Worm (Caenorhabditis elegans) whole organism, L1 larva: ENCODE measurements around the gene btbd-10.

Source experiments
- C34B4.2 ChIP-seq: sonication (generic microtip); optimal IDR thresholded peaks from 2 replicates; lab custom pipeline; 2017; ENCODE audit warnings: mild to moderate bottlenecking, missing genetic modification characterization, missing compliant biosample characterization
- F16B12.6 ChIP-seq: fragments of 150-350 bp; optimal IDR thresholded peaks from 2 replicates; lab custom pipeline; 2014; ENCODE audit warnings: missing biosample characterization, missing genetic modification characterization
- aha-1 ChIP-seq: fragments of 150-350 bp; optimal IDR thresholded peaks from 2 replicates; lab custom pipeline; 2014; ENCODE audit warnings: missing biosample characterization, missing genetic modification characterization
- ama-1 ChIP-seq: fragments of 150-350 bp; optimal IDR thresholded peaks from 2 replicates; lab custom pipeline; 2014
- blmp-1 ChIP-seq: fragments of 150-350 bp; optimal IDR thresholded peaks from 2 replicates; lab custom pipeline; 2014; ENCODE audit warnings: missing biosample characterization, missing genetic modification characterization
- ceh-82 ChIP-seq, 3 experiments: fragments of 150-350 bp in 1 of 3; sonication (generic microtip) in 2 of 3; optimal IDR thresholded peaks; 2 replicates each; lab custom pipeline; 2014 to 2017; ENCODE audit warnings: missing biosample characterization in 3 of 3, missing genetic modification characterization in 3 of 3
- ceh-88 ChIP-seq: fragments of 200-800 bp; sonication (Bioruptor generic); IDR thresholded peaks from 2 replicates; pipeline ENCODE4 v1.3.6; 2022; ENCODE audit warnings: missing genetic modification characterization, missing compliant biosample characterization
- ceh-90 ChIP-seq: sonication (generic microtip); optimal IDR thresholded peaks from 2 replicates; lab custom pipeline; 2016; ENCODE audit warnings: missing genetic modification characterization, missing compliant biosample characterization
- ces-1 ChIP-seq: fragments of 150-350 bp; optimal IDR thresholded peaks from 2 replicates; lab custom pipeline; 2014; ENCODE audit warnings: missing biosample characterization, missing genetic modification reagents, missing genetic modification characterization
- dpl-1 ChIP-seq, 3 experiments: fragments of 150-350 bp in 2 of 3; sonication (generic microtip) in 1 of 3; optimal IDR thresholded peaks; 2 replicates each; lab custom pipeline; 2014 to 2017; ENCODE audit warnings: missing biosample characterization in 3 of 3, missing genetic modification characterization in 3 of 3, missing genetic modification reagents in 3 of 3
- dsc-1 ChIP-seq: sonication (generic microtip); optimal IDR thresholded peaks from 2 replicates; lab custom pipeline; 2016; ENCODE audit warnings: mild to moderate bottlenecking, missing genetic modification characterization, missing compliant biosample characterization
- efl-1 ChIP-seq, 4 experiments: fragments of 150-350 bp; optimal IDR thresholded peaks in 3 of 4; peaks in 1 of 4; 1 replicate in 1 of 4; 2 replicates in 3 of 4; lab custom pipeline; 2014; ENCODE audit warnings: missing biosample characterization in 2 of 4, missing genetic modification characterization in 2 of 4, missing genetic modification reagents in 2 of 4
- elt-3 ChIP-seq, 6 experiments: fragments of 150-350 bp in 1 of 6; sonication (generic microtip); optimal IDR thresholded peaks; 2 replicates each; lab custom pipeline; 2017 to 2018; ENCODE audit warnings: missing biosample characterization in 6 of 6, missing genetic modification characterization in 6 of 6, inconsistent platforms in 1 of 6
- ets-5 ChIP-seq: fragments of 200-800 bp; sonication (Bioruptor generic); IDR thresholded peaks from 2 replicates; pipeline ENCODE4 v1.3.6; 2022; ENCODE audit warnings: missing genetic modification characterization, missing compliant biosample characterization
- fkh-10 ChIP-seq: sonication (generic microtip); optimal IDR thresholded peaks from 2 replicates; lab custom pipeline; 2017; ENCODE audit warnings: missing biosample characterization, missing genetic modification reagents, missing genetic modification characterization
- fkh-4 ChIP-seq: sonication (generic microtip); optimal IDR thresholded peaks from 2 replicates; lab custom pipeline; 2016; ENCODE audit warnings: missing compliant biosample characterization, missing genetic modification characterization, borderline replicate concordance
- fkh-8 ChIP-seq: sonication (generic microtip); optimal IDR thresholded peaks from 2 replicates; lab custom pipeline; 2016; ENCODE audit warnings: mild to moderate bottlenecking, missing genetic modification characterization, missing compliant biosample characterization
- fos-1 ChIP-seq: fragments of 150-350 bp; optimal IDR thresholded peaks from 2 replicates; lab custom pipeline; 2014; ENCODE audit warnings: missing biosample characterization, missing genetic modification characterization
- hlh-17 ChIP-seq: fragments of 200-800 bp; sonication (Bioruptor generic); optimal IDR thresholded peaks from 2 replicates; lab custom pipeline; 2018; ENCODE audit warnings: missing genetic modification characterization, mild to moderate bottlenecking, missing compliant biosample characterization, moderate library complexity, borderline replicate concordance
- irx-1 ChIP-seq: sonication (generic microtip); optimal IDR thresholded peaks from 2 replicates; lab custom pipeline; 2016; ENCODE audit warnings: missing genetic modification characterization, missing compliant biosample characterization
- isw-1 ChIP-seq: fragments of 200-800 bp; sonication (Bioruptor generic); IDR thresholded peaks from 2 replicates; pipeline ENCODE4 v1.3.6; 2022; ENCODE audit warnings: missing genetic modification characterization, missing compliant biosample characterization
- jun-1 ChIP-seq: fragments of 150-350 bp; optimal IDR thresholded peaks from 2 replicates; lab custom pipeline; 2014; ENCODE audit warnings: missing biosample characterization, missing genetic modification reagents, missing genetic modification characterization
- lin-13 ChIP-seq: fragments of 150-350 bp; optimal IDR thresholded peaks from 2 replicates; lab custom pipeline; 2014; ENCODE audit warnings: missing biosample characterization, missing genetic modification reagents, missing genetic modification characterization
- lin-14 ChIP-seq: fragments of 200-800 bp; sonication (Bioruptor generic); optimal IDR thresholded peaks from 2 replicates; lab custom pipeline; 2018; ENCODE audit warnings: mild to moderate bottlenecking, missing genetic modification characterization, moderate library complexity, missing compliant biosample characterization
- lin-15B ChIP-seq: fragments of 150-350 bp; sonication (generic microtip); optimal IDR thresholded peaks from 3 replicates; lab custom pipeline; 2014; ENCODE audit warnings: missing biosample characterization, missing genetic modification characterization
- lin-35 ChIP-seq, 2 experiments: fragments of 150-350 bp; optimal IDR thresholded peaks; 2 replicates each; lab custom pipeline; 2014; ENCODE audit warnings: missing biosample characterization in 2 of 2, missing genetic modification characterization in 2 of 2, missing genetic modification reagents in 2 of 2
- lin-39 ChIP-seq: fragments of 150-350 bp; optimal IDR thresholded peaks from 2 replicates; lab custom pipeline; 2014; ENCODE audit warnings: missing biosample characterization, missing genetic modification reagents, missing genetic modification characterization
- lsy-2 ChIP-seq, 2 experiments: fragments of 150-350 bp; optimal IDR thresholded peaks; 2 replicates each; lab custom pipeline; 2014; ENCODE audit warnings: missing biosample characterization in 2 of 2, missing genetic modification characterization in 2 of 2
- mep-1 ChIP-seq: fragments of 150-350 bp; optimal IDR thresholded peaks from 2 replicates; lab custom pipeline; 2014; ENCODE audit warnings: missing biosample characterization, missing genetic modification characterization
- nhr-19 ChIP-seq: fragments of 200-800 bp; sonication (Bioruptor generic); conservative IDR thresholded peaks from 2 replicates; pipeline ENCODE4 v1.3.6; 2022; ENCODE audit warnings: missing genetic modification characterization, missing compliant biosample characterization
- nhr-20 ChIP-seq: sonication (generic microtip); optimal IDR thresholded peaks from 2 replicates; lab custom pipeline; 2016; ENCODE audit warnings: mild to moderate bottlenecking, missing genetic modification characterization, missing compliant biosample characterization
- nhr-28 ChIP-seq: fragments of 150-350 bp; optimal IDR thresholded peaks from 2 replicates; lab custom pipeline; 2014; ENCODE audit warnings: missing biosample characterization, missing genetic modification characterization
- nhr-47 ChIP-seq: sonication (generic microtip); optimal IDR thresholded peaks from 2 replicates; lab custom pipeline; 2016; ENCODE audit warnings: mild to moderate bottlenecking, missing genetic modification characterization, moderate library complexity, missing compliant biosample characterization
- nhr-71 ChIP-seq: sonication (generic microtip); optimal IDR thresholded peaks from 2 replicates; lab custom pipeline; 2016; ENCODE audit warnings: mild to moderate bottlenecking, missing genetic modification characterization, moderate library complexity, missing compliant biosample characterization
- nhr-76 ChIP-seq: sonication (generic microtip); optimal IDR thresholded peaks from 2 replicates; lab custom pipeline; 2017; ENCODE audit warnings: missing biosample characterization, missing genetic modification characterization
- nhr-77 ChIP-seq: fragments of 150-350 bp; optimal IDR thresholded peaks from 2 replicates; lab custom pipeline; 2014; ENCODE audit warnings: missing biosample characterization, missing genetic modification characterization
- nhr-84 ChIP-seq: sonication (generic microtip); optimal IDR thresholded peaks from 2 replicates; lab custom pipeline; 2017; ENCODE audit warnings: missing biosample characterization, missing genetic modification characterization
- nhr-90 ChIP-seq: sonication (generic microtip); optimal IDR thresholded peaks from 2 replicates; lab custom pipeline; 2016; ENCODE audit warnings: mild to moderate bottlenecking, missing genetic modification characterization, missing compliant biosample characterization; ENCODE audit not compliant: poor library complexity
- pag-3 ChIP-seq: sonication (generic microtip); optimal IDR thresholded peaks from 2 replicates; lab custom pipeline; 2017; ENCODE audit warnings: missing genetic modification characterization, mild to moderate bottlenecking, missing compliant biosample characterization, antibody characterized with exemption, borderline replicate concordance; ENCODE audit not compliant: insufficient read depth
- pqm-1 ChIP-seq: sonication (generic microtip); optimal IDR thresholded peaks from 3 replicates; lab custom pipeline; 2017; ENCODE audit warnings: missing biosample characterization, missing genetic modification characterization
- rnt-1 ChIP-seq: sonication (generic microtip); optimal IDR thresholded peaks from 2 replicates; lab custom pipeline; 2016; ENCODE audit warnings: mild to moderate bottlenecking, missing genetic modification characterization, moderate library complexity, missing compliant biosample characterization
- skn-1 ChIP-seq: fragments of 150-350 bp; optimal IDR thresholded peaks from 2 replicates; lab custom pipeline; 2014; ENCODE audit warnings: missing biosample characterization, missing genetic modification characterization
- snu-23 ChIP-seq: sonication (generic microtip); optimal IDR thresholded peaks from 2 replicates; lab custom pipeline; 2016; ENCODE audit warnings: missing genetic modification characterization, missing compliant biosample characterization
- sptf-1 ChIP-seq: fragments of 150-350 bp; optimal IDR thresholded peaks from 2 replicates; lab custom pipeline; 2014; ENCODE audit warnings: missing biosample characterization, missing genetic modification characterization
- sup-37 ChIP-seq: fragments of 200-800 bp; sonication (Bioruptor generic); optimal IDR thresholded peaks from 2 replicates; lab custom pipeline; 2018; ENCODE audit warnings: mild to moderate bottlenecking, missing genetic modification characterization, missing compliant biosample characterization
- tbx-2 ChIP-seq: sonication (generic microtip); optimal IDR thresholded peaks from 2 replicates; lab custom pipeline; 2016; ENCODE audit warnings: missing genetic modification characterization, missing compliant biosample characterization
- tlp-1 ChIP-seq: fragments of 150-350 bp; optimal IDR thresholded peaks from 2 replicates; lab custom pipeline; 2014; ENCODE audit warnings: missing biosample characterization, missing genetic modification characterization
- unc-130 ChIP-seq: fragments of 150-350 bp; optimal IDR thresholded peaks from 2 replicates; lab custom pipeline; 2017; ENCODE audit warnings: missing biosample characterization, missing genetic modification characterization, inconsistent platforms
- unc-30 ChIP-seq: sonication (generic microtip); optimal IDR thresholded peaks from 2 replicates; lab custom pipeline; 2017; ENCODE audit warnings: missing biosample characterization, missing genetic modification characterization
- unc-62 ChIP-seq: fragments of 150-350 bp; optimal IDR thresholded peaks from 2 replicates; lab custom pipeline; 2014; ENCODE audit warnings: missing biosample characterization, missing genetic modification reagents, missing genetic modification characterization
- unc-86 ChIP-seq: sonication (generic microtip); optimal IDR thresholded peaks from 2 replicates; lab custom pipeline; 2016; ENCODE audit warnings: missing genetic modification characterization, missing compliant biosample characterization

Gene btbd-10

ce11 chrII:4905883-4906282, 1.1 kb downstream of the btbd-10 start:
- TF ChIP-seq fkh-4 (tag; lab: Kevin White, UChicago) (peak; percentile 77), lin-13 (GFP tag; lab: Kevin White, UChicago) (no peak), dsc-1 (peak; percentile 92)

- TF ChIP-seq sup-37 (no peak), nhr-77 (tag; lab: Kevin White, UChicago) (no peak), nhr-71 (tag; lab: Kevin White, UChicago) (peak; percentile 45), hlh-17 (GFP tag; lab: Kevin White, UChicago) (no peak), unc-30 (tag; lab: Kevin White, UChicago) (no peak), lin-15B (tag; lab: Kevin White, UChicago) (no peak), rnt-1 (tag; lab: Kevin White, UChicago) (peak; percentile 42), nhr-19 (no peak), pqm-1 (tag; lab: Kevin White, UChicago) (no peak), irx-1 (no peak), nhr-76 (tag; lab: Kevin White, UChicago) (no peak), blmp-1 (tag; lab: Kevin White, UChicago) (peak; percentile 9), ets-5 (GFP tag; lab: Robert Waterston, UW) (no peak), fkh-8 (tag; lab: Kevin White, UChicago) (peak; percentile 54), ceh-90 (tag; lab: Kevin White, UChicago) (no peak), nhr-90 (tag; lab: Kevin White, UChicago) (no peak), unc-130 (tag; lab: Kevin White, UChicago) (peak; percentile 12), isw-1 (GFP tag; lab: Robert Waterston, UW) (no peak), unc-62 (no peak), mep-1 (tag; lab: Kevin White, UChicago) (peak; percentile 19), C34B4.2 (tag; lab: Kevin White, UChicago) (no peak), nhr-20 (no peak), ces-1 (GFP tag; lab: Kevin White, UChicago) (no peak), lin-13 (GFP tag; lab: Kevin White, UChicago) (no peak), skn-1 (tag; lab: Kevin White, UChicago) (peak; percentile 97), pag-3 (tag; lab: Kevin White, UChicago) (no peak), snu-23 (GFP tag; lab: Kevin White, UChicago) (peak; percentile 14), lin-39 (tag; lab: Kevin White, UChicago) (no peak), fkh-4 (tag; lab: Kevin White, UChicago) (no peak), F16B12.6 (tag; lab: Kevin White, UChicago) (no peak), jun-1 (tag; lab: Kevin White, UChicago) (no peak), nhr-84 (tag; lab: Kevin White, UChicago) (no peak), fkh-10 (GFP tag; lab: Kevin White, UChicago) (no peak), ceh-88 (GFP tag; lab: Robert Waterston, UW) (no peak), lin-14 (GFP tag; lab: Kevin White, UChicago) (peak; percentile 77), aha-1 (tag; lab: Kevin White, UChicago) (no peak), tbx-2 (tag; lab: Kevin White, UChicago) (peak; percentile 27), dsc-1 (no peak), lsy-2 (tag; optimal IDR thresholded peaks at IDR 0.05; lab: Kevin White, UChicago) (peak in 1 of 2 experiments; percentile 5), nhr-47 (peak; percentile 28), unc-86 (peak; percentile 13), efl-1 (optimal IDR thresholded peaks at IDR 0.05; lab: Kevin White, UChicago) (peak; percentile 11 to 20), efl-1 (GFP tag; optimal IDR thresholded peaks at IDR 0.05 in 1 of 2; lab: Kevin White, UChicago) (peak in 1 of 2 experiments; percentile 86), tlp-1 (tag; lab: Kevin White, UChicago) (no peak), ama-1 (lab: Kevin White, UChicago) (no peak), dpl-1 (GFP tag; optimal IDR thresholded peaks at IDR 0.05; lab: Kevin White, UChicago) (peak in 1 of 3 experiments; percentile 2), nhr-28 (no peak), ceh-82 (tag; optimal IDR thresholded peaks at IDR 0.05; lab: Kevin White, UChicago) (no peak), elt-3 (tag; optimal IDR thresholded peaks at IDR 0.05; lab: Kevin White, UChicago) (peak in 1 of 6 experiments; percentile 7), lin-35 (GFP tag; optimal IDR thresholded peaks at IDR 0.05; lab: Kevin White, UChicago) (no peak), sptf-1 (tag; lab: Kevin White, UChicago) (no peak), fos-1 (no peak)
Observed at ce11 chrII:4908160-4908559, 3.4 kb downstream of the btbd-10 start.
